Fruit fly (Drosophila melanogaster): ENCODE measurements around the gene CG43725.
A peak's percentile ranks its signal among the peaks of the same experiment; 100 is the strongest.

Gene CG43725

dm6 chr2L:11065932-11066823, 9.1 kb upstream of the CG43725 start (continued):
- TF ChIP-seq Hr4 (GFP tag; optimal IDR thresholded peaks at IDR 0.05) (peak; percentile 77), achi (GFP tag; optimal IDR thresholded peaks at IDR 0.05) (peak; percentile 60), CG8319 (GFP tag; optimal IDR thresholded peaks at IDR 0.05) (peak; percentile 42), net (GFP tag; optimal IDR thresholded peaks at IDR 0.05) (peak; percentile 41), Gug (GFP tag; IDR thresholded peaks at IDR 0.05) (peak; percentile 31; the same call in 1 of the 2 replicates), Eip75B (GFP tag; optimal IDR thresholded peaks at IDR 0.05) (peak; percentile 48), vri (GFP tag; optimal IDR thresholded peaks at IDR 0.05) (peak; percentile 14), CG16779 (tag; optimal IDR thresholded peaks at IDR 0.05) (no peak), Ets21C (GFP tag; optimal IDR thresholded peaks at IDR 0.05) (peak; percentile 75), CG11294 (GFP tag; IDR thresholded peaks at IDR 0.05) (no peak), Hr38 (GFP tag; optimal IDR thresholded peaks at IDR 0.05) (no peak), lz (GFP tag; optimal IDR thresholded peaks at IDR 0.05) (peak; percentile 74), Eip93F (GFP tag; optimal IDR thresholded peaks at IDR 0.05) (no peak), CG4318 (GFP tag; optimal IDR thresholded peaks at IDR 0.05) (no peak), Smox (GFP tag; optimal IDR thresholded peaks at IDR 0.05) (peak; percentile 58), pdm3 (GFP tag; optimal IDR thresholded peaks at IDR 0.05) (peak; percentile 57), CG10669 (GFP tag; optimal IDR thresholded peaks at IDR 0.05) (peak; percentile 54), CG6163 (GFP tag; IDR thresholded peaks at IDR 0.05) (0 out of 3 replicates have a peak, but pooled peaks have one; percentile 31), fd85E (GFP tag; optimal IDR thresholded peaks at IDR 0.05) (no peak), CG8632 (GFP tag; optimal IDR thresholded peaks at IDR 0.05) (peak; percentile 25), OdsH (GFP tag; optimal IDR thresholded peaks at IDR 0.05) (peak; percentile 53), CG10631 (GFP tag; optimal IDR thresholded peaks at IDR 0.05) (no peak), fkh (GFP tag; optimal IDR thresholded peaks at IDR 0.05) (no peak), CG34406 (GFP tag; optimal IDR thresholded peaks at IDR 0.05) (peak; percentile 60), ss (GFP tag; optimal IDR thresholded peaks at IDR 0.05) (no peak), CG11902 (GFP tag; optimal IDR thresholded peaks at IDR 0.05) (peak; percentile 58), svp (GFP tag) (peak; percentile 75), CG6276 (GFP tag; optimal IDR thresholded peaks at IDR 0.05) (peak; percentile 24), Met (GFP tag; optimal IDR thresholded peaks at IDR 0.05) (peak; percentile 76), CG31627 (GFP tag; optimal IDR thresholded peaks at IDR 0.05) (peak; percentile 81), acj6 (GFP tag; optimal IDR thresholded peaks at IDR 0.05) (peak; percentile 69)

- TF ChIP-seq CG6163 (GFP tag; IDR thresholded peaks at IDR 0.05) = peak; percentile 72
- TF ChIP-seq OdsH (GFP tag; optimal IDR thresholded peaks at IDR 0.05) = peak; percentile 42
- peak; percentile 53 for TF ChIP-seq CG9139 (GFP tag; optimal IDR thresholded peaks at IDR 0.05)
- TF ChIP-seq CG16779 (tag; optimal IDR thresholded peaks at IDR 0.05) = peak; percentile 68
- TF ChIP-seq Hr4 (GFP tag; optimal IDR thresholded peaks at IDR 0.05) = peak; percentile 11
- TF ChIP-seq salr (GFP tag; optimal IDR thresholded peaks at IDR 0.05) = peak; percentile 5 to 44
- TF ChIP-seq acj6 (GFP tag; optimal IDR thresholded peaks at IDR 0.05) = peak; percentile 11
- TF ChIP-seq Hr39 (GFP tag; optimal IDR thresholded peaks at IDR 0.05) = peak; percentile 19
- no peak for TF ChIP-seq CG11294 (GFP tag; IDR thresholded peaks at IDR 0.05)
- peak; percentile 49 for TF ChIP-seq pdm3 (GFP tag; optimal IDR thresholded peaks at IDR 0.05)
- no peak for TF ChIP-seq Sox15 (GFP tag; optimal IDR thresholded peaks at IDR 0.05)
- TF ChIP-seq eg (GFP tag; IDR thresholded peaks at IDR 0.05) = peak; percentile 73; the same call in 1 of the 3 replicates
- TF ChIP-seq CG6808 (GFP tag; optimal IDR thresholded peaks at IDR 0.05) = peak; percentile 59
- peak; percentile 59 to 67 for TF ChIP-seq ss (GFP tag; optimal IDR thresholded peaks at IDR 0.05)
- TF ChIP-seq CG15336 (GFP tag; IDR thresholded peaks at IDR 0.05) = peak; percentile 65
- peak; percentile 16 for TF ChIP-seq fkh (GFP tag; optimal IDR thresholded peaks at IDR 0.05)
- TF ChIP-seq Ets21C (GFP tag; optimal IDR thresholded peaks at IDR 0.05) = peak; percentile 26
- TF ChIP-seq svp (GFP tag) = peak; percentile 86
- TF ChIP-seq CG3919 (GFP tag; optimal IDR thresholded peaks at IDR 0.05) = peak; percentile 17
- TF ChIP-seq Gug (GFP tag; IDR thresholded peaks at IDR 0.05) = no peak
- peak; percentile 39 for TF ChIP-seq lz (GFP tag; optimal IDR thresholded peaks at IDR 0.05)
- TF ChIP-seq Ets96B (tag; optimal IDR thresholded peaks at IDR 0.05) = peak; percentile 48
- TF ChIP-seq CG34406 (GFP tag; optimal IDR thresholded peaks at IDR 0.05) = peak; percentile 41
- peak; percentile 29 for TF ChIP-seq CG3032 (tag; optimal IDR thresholded peaks at IDR 0.05)
- peak; percentile 17 for TF ChIP-seq Smox (GFP tag; optimal IDR thresholded peaks at IDR 0.05)
- TF ChIP-seq CG11902 (GFP tag; optimal IDR thresholded peaks at IDR 0.05) = no peak
- TF ChIP-seq Eip93F (GFP tag; optimal IDR thresholded peaks at IDR 0.05) = no peak
- TF ChIP-seq Eip75B (GFP tag; optimal IDR thresholded peaks at IDR 0.05) = peak; percentile 12
- peak; percentile 20 for TF ChIP-seq CG31627 (GFP tag; optimal IDR thresholded peaks at IDR 0.05)
- peak; percentile 17 for TF ChIP-seq fd59A (GFP tag; optimal IDR thresholded peaks at IDR 0.05)
- TF ChIP-seq CG10669 (GFP tag; optimal IDR thresholded peaks at IDR 0.05) = peak; percentile 46
- TF ChIP-seq CG8632 (GFP tag; optimal IDR thresholded peaks at IDR 0.05) = peak; percentile 47
- TF ChIP-seq fd85E (GFP tag; optimal IDR thresholded peaks at IDR 0.05) = no peak
- peak; percentile 12 for TF ChIP-seq CG4318 (GFP tag; optimal IDR thresholded peaks at IDR 0.05)
- TF ChIP-seq CG8119 (GFP tag; IDR thresholded peaks at IDR 0.05) = peak; percentile 68; the same call in 2 of the 3 replicates
Measured at dm6 chr2L:11066887-11067459, 8.3 kb upstream of the CG43725 start, which contains the start of gene Samuel. Gene Samuel (minus strand): TSS chr2L:11066998.

Data from whole organism, prepupa.